Worm (Caenorhabditis elegans): Measurements from ENCODE around the gene Y1A5A.1.

DNA sequence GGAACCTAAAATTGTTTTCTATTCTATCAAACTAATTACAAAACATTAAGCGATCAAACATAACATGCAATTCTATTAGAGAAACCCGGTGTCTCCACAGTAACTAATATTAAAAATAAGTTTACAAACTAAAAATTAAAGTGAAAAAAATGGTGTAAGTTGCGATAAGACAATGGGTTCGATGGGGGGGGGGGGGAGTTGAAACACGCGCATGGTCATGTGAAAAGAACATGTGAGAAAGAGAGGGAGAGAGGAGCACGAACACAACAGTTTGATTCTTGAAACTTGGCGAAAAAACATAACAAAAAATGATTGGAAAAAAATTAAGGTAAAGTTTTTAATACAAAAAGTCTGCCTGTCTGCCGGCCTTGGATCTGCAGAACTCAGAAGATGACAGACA is 9.5 kb downstream of the Y1A5A.1 start:
- TF ChIP-seq unc-55 (GFP tag; optimal IDR thresholded peaks at IDR 0.05) (no peak), gmeb-2 (tag; optimal IDR thresholded peaks at IDR 0.05) (no peak), K02D7.2 (tag; optimal IDR thresholded peaks at IDR 0.05) (no peak), ceh-9 (tag; optimal IDR thresholded peaks at IDR 0.05) (no peak), ets-4 (tag; optimal IDR thresholded peaks at IDR 0.05) (no peak), pha-4 (tag; optimal IDR thresholded peaks at IDR 0.05) (no peak), Y22D7AL.16 (tag; optimal IDR thresholded peaks at IDR 0.05) (no peak), C38D4.7 (GFP tag; optimal IDR thresholded peaks at IDR 0.05) (no peak), fkh-10 (GFP tag; optimal IDR thresholded peaks at IDR 0.05) (no peak), mec-3 (tag; optimal IDR thresholded peaks at IDR 0.05; ENCODE audit: borderline replicate concordance) (no peak), ceh-45 (GFP tag; IDR thresholded peaks at IDR 0.05) (no peak), hlh-8 (tag; optimal IDR thresholded peaks at IDR 0.05) (no peak), T23F11.4 (GFP tag; optimal IDR thresholded peaks at IDR 0.05) (no peak), dve-1 (tag; optimal IDR thresholded peaks at IDR 0.05) (no peak)
